Worm (Caenorhabditis elegans): ENCODE data around the gene coa-3.

Gene coa-3

ce11 chrII:4602533-4602932 lies at the start of gene coa-3:
coa-3 (minus strand) TSS chrII:4602633.
- TF ChIP-seq him-1 (tag; optimal IDR thresholded peaks at IDR 0.05) (no peak), W03F9.2 (tag; optimal IDR thresholded peaks at IDR 0.05) (no peak), dao-5 (tag; optimal IDR thresholded peaks at IDR 0.05) (no peak)

- TF ChIP-seq him-1 (tag; optimal IDR thresholded peaks at IDR 0.05), result no peak
- TF ChIP-seq dao-5 (tag; optimal IDR thresholded peaks at IDR 0.05), result no peak
- no peak for TF ChIP-seq W03F9.2 (tag; optimal IDR thresholded peaks at IDR 0.05)
Measured at ce11 chrII:4650072-4650471, 47.6 kb upstream of the coa-3 start.

- TF ChIP-seq him-1 (tag; optimal IDR thresholded peaks at IDR 0.05) (no peak), dao-5 (tag; optimal IDR thresholded peaks at IDR 0.05) (no peak), W03F9.2 (tag; optimal IDR thresholded peaks at IDR 0.05) (no peak)
Measured at ce11 chrII:4648785-4649184, 46.4 kb upstream of the coa-3 start, which contains the start of gene lgc-27. lgc-27 (plus strand) TSS chrII:4649085.

- no peak for TF ChIP-seq him-1 (tag; optimal IDR thresholded peaks at IDR 0.05)
- TF ChIP-seq W03F9.2 (tag; optimal IDR thresholded peaks at IDR 0.05), result no peak
- TF ChIP-seq dao-5 (tag; optimal IDR thresholded peaks at IDR 0.05), result no peak
Measured at ce11 chrII:4640748-4641147, 38.3 kb upstream of the coa-3 start.

- TF ChIP-seq him-1 (tag; optimal IDR thresholded peaks at IDR 0.05), result no peak
- no peak for TF ChIP-seq dao-5 (tag; optimal IDR thresholded peaks at IDR 0.05)
- TF ChIP-seq W03F9.2 (tag; optimal IDR thresholded peaks at IDR 0.05), result no peak
Measured at ce11 chrII:4638891-4639290, 36.5 kb upstream of the coa-3 start.

- TF ChIP-seq W03F9.2 (tag; optimal IDR thresholded peaks at IDR 0.05) (no peak), dao-5 (tag; optimal IDR thresholded peaks at IDR 0.05) (no peak), him-1 (tag; optimal IDR thresholded peaks at IDR 0.05) (no peak)
Measured at ce11 chrII:4638241-4638640, 35.8 kb upstream of the coa-3 start, which contains the start of gene che-10. che-10 (minus strand) TSS chrII:4638341.

ce11 chrII:4631479-4631878 lies 29.0 kb upstream of the coa-3 start:
- TF ChIP-seq him-1 (tag; optimal IDR thresholded peaks at IDR 0.05) (no peak), W03F9.2 (tag; optimal IDR thresholded peaks at IDR 0.05) (no peak), dao-5 (tag; optimal IDR thresholded peaks at IDR 0.05) (no peak)

- TF ChIP-seq W03F9.2 (tag; optimal IDR thresholded peaks at IDR 0.05) (no peak), him-1 (tag; optimal IDR thresholded peaks at IDR 0.05) (no peak), dao-5 (tag; optimal IDR thresholded peaks at IDR 0.05) (no peak)
Measured at ce11 chrII:4626606-4627005, 24.2 kb upstream of the coa-3 start, which contains the start of gene F35D11.1. F35D11.1 (plus strand) TSS chrII:4626906.

ce11 chrII:4621650-4622049 lies 19.2 kb upstream of the coa-3 start, which contains the start of gene clec-139:
clec-139 (minus strand) TSS chrII:4621750.
- no peak for TF ChIP-seq W03F9.2 (tag; optimal IDR thresholded peaks at IDR 0.05)
- TF ChIP-seq dao-5 (tag; optimal IDR thresholded peaks at IDR 0.05), result no peak
- no peak for TF ChIP-seq him-1 (tag; optimal IDR thresholded peaks at IDR 0.05)

ce11 chrII:4619700-4620099 lies 17.3 kb upstream of the coa-3 start, which contains the start of gene clec-138:
clec-138 (minus strand) TSS chrII:4619800.
- TF ChIP-seq W03F9.2 (tag; optimal IDR thresholded peaks at IDR 0.05) (no peak), dao-5 (tag; optimal IDR thresholded peaks at IDR 0.05) (no peak), him-1 (tag; optimal IDR thresholded peaks at IDR 0.05) (no peak)

- no peak for TF ChIP-seq W03F9.2 (tag; optimal IDR thresholded peaks at IDR 0.05)
- no peak for TF ChIP-seq dao-5 (tag; optimal IDR thresholded peaks at IDR 0.05)
- no peak for TF ChIP-seq him-1 (tag; optimal IDR thresholded peaks at IDR 0.05)
Measured at ce11 chrII:4617990-4618389, 15.6 kb upstream of the coa-3 start, which contains the start of gene clec-137. clec-137 (minus strand) TSS chrII:4618090.

ce11 chrII:4616443-4616842 lies 14.0 kb upstream of the coa-3 start, which contains the start of gene clec-136:
clec-136 (minus strand) TSS chrII:4616543.
- TF ChIP-seq W03F9.2 (tag; optimal IDR thresholded peaks at IDR 0.05) (no peak), dao-5 (tag; optimal IDR thresholded peaks at IDR 0.05) (no peak), him-1 (tag; optimal IDR thresholded peaks at IDR 0.05) (no peak)

ce11 chrII:4612694-4613093 lies 10.3 kb upstream of the coa-3 start, which contains the start of gene pqn-35:
pqn-35 (plus strand) TSS chrII:4612994.
- TF ChIP-seq dao-5 (tag; optimal IDR thresholded peaks at IDR 0.05) (no peak), him-1 (tag; optimal IDR thresholded peaks at IDR 0.05) (no peak), W03F9.2 (tag; optimal IDR thresholded peaks at IDR 0.05) (no peak)

- TF ChIP-seq him-1 (tag; optimal IDR thresholded peaks at IDR 0.05) (no peak), dao-5 (tag; optimal IDR thresholded peaks at IDR 0.05) (no peak), W03F9.2 (tag; optimal IDR thresholded peaks at IDR 0.05) (no peak)
Measured at ce11 chrII:4608073-4608472, 5.6 kb upstream of the coa-3 start, which contains the start of gene F35D11.3. F35D11.3 (plus strand) TSS chrII:4608372.
